Worm (Caenorhabditis elegans): ENCODE measurements around the gene C55A6.10.

DNA sequence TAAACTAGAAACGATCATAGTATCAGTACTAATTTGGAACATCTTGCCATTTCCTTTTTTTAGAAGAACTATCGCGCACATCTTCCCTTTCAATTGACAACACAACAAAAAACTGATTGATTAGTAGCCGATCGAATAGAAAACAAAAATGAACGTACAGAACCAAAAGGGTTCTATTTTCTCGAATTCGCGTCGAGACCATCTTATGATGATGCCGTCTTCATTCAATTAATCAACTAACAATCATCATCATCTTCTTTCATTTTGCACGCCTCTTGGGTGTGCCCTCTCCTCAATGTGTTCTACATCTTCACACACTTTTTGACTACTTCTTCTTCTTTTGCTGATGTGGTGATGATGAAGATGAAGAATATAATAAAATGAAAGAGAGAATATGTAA, 5.4 kb upstream of the C55A6.10 start:
- TF ChIP-seq him-1 (tag; optimal IDR thresholded peaks at IDR 0.05) (no peak), W03F9.2 (tag; optimal IDR thresholded peaks at IDR 0.05) (no peak), dao-5 (tag; optimal IDR thresholded peaks at IDR 0.05) (no peak)
